Worm (Caenorhabditis elegans) whole organism, early embryonic: ENCODE data around the gene C44C10.5.

Experiments used
- B0310.2 ChIP-seq: sonication (generic microtip); optimal IDR thresholded peaks from 2 replicates; lab custom pipeline; 2016; ENCODE audit warnings: mild to moderate bottlenecking, missing genetic modification characterization, missing compliant biosample characterization
- F13C5.2 ChIP-seq: sonication (generic microtip); optimal IDR thresholded peaks from 2 replicates; lab custom pipeline; 2017; ENCODE audit warnings: mild to moderate bottlenecking, missing genetic modification characterization, inconsistent platforms, missing compliant biosample characterization
- aly-1 ChIP-seq: sonication (generic microtip); optimal IDR thresholded peaks from 2 replicates; lab custom pipeline; 2016; ENCODE audit warnings: missing genetic modification characterization, missing compliant biosample characterization
- ama-1 ChIP-seq: fragments of 150-350 bp; optimal IDR thresholded peaks from 2 replicates; lab custom pipeline; 2014
- ceh-13 ChIP-seq: fragments of 200-800 bp; sonication (Bioruptor generic); optimal IDR thresholded peaks from 2 replicates; lab custom pipeline; 2018; ENCODE audit warnings: mild to moderate bottlenecking, missing genetic modification characterization, missing compliant biosample characterization
- ceh-36 ChIP-seq: sonication (generic microtip); optimal IDR thresholded peaks from 2 replicates; lab custom pipeline; 2016; ENCODE audit warnings: missing genetic modification characterization, inconsistent platforms, missing compliant biosample characterization
- ets-7 ChIP-seq: sonication (generic microtip); optimal IDR thresholded peaks from 2 replicates; lab custom pipeline; 2016; ENCODE audit warnings: missing genotype, missing genetic modification characterization, missing compliant biosample characterization
- flt-1 ChIP-seq: fragments of 200-800 bp; sonication (Bioruptor generic); IDR thresholded peaks from 2 replicates; pipeline ENCODE4 v1.3.6; 2022; ENCODE audit warnings: missing genetic modification characterization, missing compliant biosample characterization
- hmbx-1 ChIP-seq: sonication (generic microtip); optimal IDR thresholded peaks from 2 replicates; lab custom pipeline; 2016; ENCODE audit warnings: mild to moderate bottlenecking, missing genetic modification characterization, missing compliant biosample characterization
- hmg-4 ChIP-seq: fragments of 200-800 bp; sonication (Bioruptor generic); optimal IDR thresholded peaks from 2 replicates; lab custom pipeline; 2018; ENCODE audit warnings: mild to moderate bottlenecking, missing genetic modification characterization, missing compliant biosample characterization
- hnd-1 ChIP-seq: sonication (generic microtip); optimal IDR thresholded peaks from 2 replicates; lab custom pipeline; 2016; ENCODE audit warnings: missing genetic modification characterization, missing compliant biosample characterization
- pes-1 ChIP-seq: fragments of 200-800 bp; sonication (Bioruptor generic); IDR thresholded peaks from 2 replicates; pipeline ENCODE4 v1.3.6; 2022; ENCODE audit warnings: missing genetic modification reagents, missing genetic modification characterization, missing compliant biosample characterization
- scrt-1 ChIP-seq: fragments of 200-800 bp; sonication (Bioruptor generic); IDR thresholded peaks from 2 replicates; pipeline ENCODE4 v1.3.6; 2022; ENCODE audit warnings: missing genetic modification characterization, missing compliant biosample characterization
- sea-1 ChIP-seq: fragments of 200-800 bp; sonication (Bioruptor generic); conservative IDR thresholded peaks from 2 replicates; pipeline ENCODE4 v1.3.6; 2022; ENCODE audit warnings: missing genetic modification characterization, missing compliant biosample characterization
- tbx-11 ChIP-seq: fragments of 200-800 bp; sonication (Bioruptor generic); IDR thresholded peaks from 2 replicates; pipeline ENCODE4 v1.3.6; 2022; ENCODE audit warnings: missing genetic modification characterization, missing compliant biosample characterization
- tbx-37 ChIP-seq: fragments of 200-800 bp; sonication (Bioruptor generic); conservative IDR thresholded peaks from 2 replicates; pipeline ENCODE4 v1.3.6; 2022; ENCODE audit warnings: missing genetic modification reagents, missing genetic modification characterization, missing compliant biosample characterization
- tra-4 ChIP-seq: sonication (generic microtip); optimal IDR thresholded peaks from 2 replicates; lab custom pipeline; 2017; ENCODE audit warnings: missing genetic modification characterization, missing compliant biosample characterization

C44C10.5 gene

ce11 chrX:11658331-11658730, 32.0 kb upstream of the C44C10.5 start, which contains the start of gene T04F8.3:
Gene T04F8.3, plus strand, starts transcription at chrX:11658631.
- no peak for TF ChIP-seq sea-1 (GFP tag; lab: Robert Waterston, UW)
- TF ChIP-seq scrt-1 (GFP tag; lab: Robert Waterston, UW) = no peak
- no peak for TF ChIP-seq ceh-36 (tag; lab: Kevin White, UChicago)
- no peak for TF ChIP-seq ama-1 (lab: Kevin White, UChicago)
- TF ChIP-seq hmbx-1 (tag; lab: Kevin White, UChicago) = no peak
- TF ChIP-seq tbx-11 (GFP tag; lab: Robert Waterston, UW) = no peak
- TF ChIP-seq pes-1 (GFP tag; lab: Robert Waterston, UW) = no peak
- TF ChIP-seq aly-1 = no peak

- TF ChIP-seq hmbx-1 (tag; lab: Kevin White, UChicago) (no peak), flt-1 (no peak), tbx-11 (GFP tag; lab: Robert Waterston, UW) (no peak), ets-7 (tag; lab: Kevin White, UChicago) (no peak), hmg-4 (GFP tag; lab: Kevin White, UChicago) (no peak), B0310.2 (tag; lab: Kevin White, UChicago) (no peak), pes-1 (GFP tag; lab: Robert Waterston, UW) (no peak), hnd-1 (tag; lab: Kevin White, UChicago) (no peak), F13C5.2 (tag; lab: Kevin White, UChicago) (no peak), sea-1 (GFP tag; lab: Robert Waterston, UW) (no peak), ceh-13 (GFP tag; lab: Kevin White, UChicago) (no peak), tra-4 (tag; lab: Kevin White, UChicago) (no peak), aly-1 (no peak), ceh-36 (tag; lab: Kevin White, UChicago) (no peak), ama-1 (lab: Kevin White, UChicago) (no peak), tbx-37 (GFP tag; lab: Robert Waterston, UW) (no peak)
These were observed 28.7 kb upstream of the C44C10.5 start, which contains the start of gene sfxn-1.5 for ce11 chrX:11661625-11662024. Gene sfxn-1.5, minus strand, starts transcription at chrX:11661660.

- TF ChIP-seq tbx-37 (GFP tag; lab: Robert Waterston, UW) = no peak
- no peak for TF ChIP-seq ama-1 (lab: Kevin White, UChicago)
- TF ChIP-seq pes-1 (GFP tag; lab: Robert Waterston, UW) = no peak
- no peak for TF ChIP-seq ceh-13 (GFP tag; lab: Kevin White, UChicago)
- no peak for TF ChIP-seq tra-4 (tag; lab: Kevin White, UChicago)
These were observed 28.3 kb upstream of the C44C10.5 start for ce11 chrX:11662069-11662468.

- TF ChIP-seq flt-1 (0 out of 2 replicates have a peak, but pooled peaks have one; percentile 16), F13C5.2 (tag; lab: Kevin White, UChicago) (no peak), hmg-4 (GFP tag; lab: Kevin White, UChicago) (peak; percentile 43), ceh-36 (tag; lab: Kevin White, UChicago) (peak; percentile 8)
These were observed 27.8 kb upstream of the C44C10.5 start for ce11 chrX:11662557-11662956.

ce11 chrX:11664184-11664583, 26.2 kb upstream of the C44C10.5 start:
- TF ChIP-seq tbx-37 (GFP tag; lab: Robert Waterston, UW) = no peak
- no peak for TF ChIP-seq hmbx-1 (tag; lab: Kevin White, UChicago)
- TF ChIP-seq scrt-1 (GFP tag; lab: Robert Waterston, UW) = no peak
- TF ChIP-seq sea-1 (GFP tag; lab: Robert Waterston, UW) = no peak
- no peak for TF ChIP-seq tra-4 (tag; lab: Kevin White, UChicago)
- TF ChIP-seq ceh-36 (tag; lab: Kevin White, UChicago) = no peak
- TF ChIP-seq tbx-11 (GFP tag; lab: Robert Waterston, UW) = no peak
- no peak for TF ChIP-seq ama-1 (lab: Kevin White, UChicago)
- TF ChIP-seq hnd-1 (tag; lab: Kevin White, UChicago) = no peak
- TF ChIP-seq B0310.2 (tag; lab: Kevin White, UChicago) = no peak
- TF ChIP-seq hmg-4 (GFP tag; lab: Kevin White, UChicago) = no peak
- no peak for TF ChIP-seq ets-7 (tag; lab: Kevin White, UChicago)
- no peak for TF ChIP-seq aly-1
- no peak for TF ChIP-seq F13C5.2 (tag; lab: Kevin White, UChicago)
- no peak for TF ChIP-seq pes-1 (GFP tag; lab: Robert Waterston, UW)
- TF ChIP-seq ceh-13 (GFP tag; lab: Kevin White, UChicago) = no peak
- no peak for TF ChIP-seq flt-1

ce11 chrX:11665522-11666017, 24.8 kb upstream of the C44C10.5 start:
- TF ChIP-seq scrt-1 (GFP tag; lab: Robert Waterston, UW) (no peak), aly-1 (no peak), hmg-4 (GFP tag; lab: Kevin White, UChicago) (no peak), tra-4 (tag; lab: Kevin White, UChicago) (no peak), hnd-1 (tag; lab: Kevin White, UChicago) (no peak), ceh-36 (tag; lab: Kevin White, UChicago) (no peak), sea-1 (GFP tag; lab: Robert Waterston, UW) (no peak), ets-7 (tag; lab: Kevin White, UChicago) (no peak), tbx-11 (GFP tag; lab: Robert Waterston, UW) (no peak), hmbx-1 (tag; lab: Kevin White, UChicago) (no peak), tbx-37 (GFP tag; lab: Robert Waterston, UW) (no peak), ama-1 (lab: Kevin White, UChicago) (no peak), F13C5.2 (tag; lab: Kevin White, UChicago) (no peak), flt-1 (no peak)

ce11 chrX:11666545-11667177, 23.7 kb upstream of the C44C10.5 start, which contains the start of gene noca-2:
Gene noca-2, plus strand, starts transcription at chrX:11667127.
- TF ChIP-seq scrt-1 (GFP tag; lab: Robert Waterston, UW) (no peak), hnd-1 (tag; lab: Kevin White, UChicago) (peak; percentile 12), hmg-4 (GFP tag; lab: Kevin White, UChicago) (peak; percentile 64)
